Worm (Caenorhabditis elegans) whole organism, early embryonic: ENCODE data around the gene ZK185.4.

Source experiments
- B0310.2 ChIP-seq: sonication (generic microtip); optimal IDR thresholded peaks from 2 replicates; lab custom pipeline; 2016; ENCODE audit warnings: mild to moderate bottlenecking, missing genetic modification characterization, missing compliant biosample characterization
- F13C5.2 ChIP-seq: sonication (generic microtip); optimal IDR thresholded peaks from 2 replicates; lab custom pipeline; 2017; ENCODE audit warnings: mild to moderate bottlenecking, missing genetic modification characterization, inconsistent platforms, missing compliant biosample characterization
- aly-1 ChIP-seq: sonication (generic microtip); optimal IDR thresholded peaks from 2 replicates; lab custom pipeline; 2016; ENCODE audit warnings: missing genetic modification characterization, missing compliant biosample characterization
- ama-1 ChIP-seq: fragments of 150-350 bp; optimal IDR thresholded peaks from 2 replicates; lab custom pipeline; 2014
- ceh-13 ChIP-seq: fragments of 200-800 bp; sonication (Bioruptor generic); optimal IDR thresholded peaks from 2 replicates; lab custom pipeline; 2018; ENCODE audit warnings: mild to moderate bottlenecking, missing genetic modification characterization, missing compliant biosample characterization
- ceh-36 ChIP-seq: sonication (generic microtip); optimal IDR thresholded peaks from 2 replicates; lab custom pipeline; 2016; ENCODE audit warnings: missing genetic modification characterization, inconsistent platforms, missing compliant biosample characterization
- ets-7 ChIP-seq: sonication (generic microtip); optimal IDR thresholded peaks from 2 replicates; lab custom pipeline; 2016; ENCODE audit warnings: missing genotype, missing genetic modification characterization, missing compliant biosample characterization
- flt-1 ChIP-seq: fragments of 200-800 bp; sonication (Bioruptor generic); IDR thresholded peaks from 2 replicates; pipeline ENCODE4 v1.3.6; 2022; ENCODE audit warnings: missing genetic modification characterization, missing compliant biosample characterization
- hmbx-1 ChIP-seq: sonication (generic microtip); optimal IDR thresholded peaks from 2 replicates; lab custom pipeline; 2016; ENCODE audit warnings: mild to moderate bottlenecking, missing genetic modification characterization, missing compliant biosample characterization
- hmg-4 ChIP-seq: fragments of 200-800 bp; sonication (Bioruptor generic); optimal IDR thresholded peaks from 2 replicates; lab custom pipeline; 2018; ENCODE audit warnings: mild to moderate bottlenecking, missing genetic modification characterization, missing compliant biosample characterization
- hnd-1 ChIP-seq: sonication (generic microtip); optimal IDR thresholded peaks from 2 replicates; lab custom pipeline; 2016; ENCODE audit warnings: missing genetic modification characterization, missing compliant biosample characterization
- pes-1 ChIP-seq: fragments of 200-800 bp; sonication (Bioruptor generic); IDR thresholded peaks from 2 replicates; pipeline ENCODE4 v1.3.6; 2022; ENCODE audit warnings: missing genetic modification reagents, missing genetic modification characterization, missing compliant biosample characterization
- scrt-1 ChIP-seq: fragments of 200-800 bp; sonication (Bioruptor generic); IDR thresholded peaks from 2 replicates; pipeline ENCODE4 v1.3.6; 2022; ENCODE audit warnings: missing genetic modification characterization, missing compliant biosample characterization
- sea-1 ChIP-seq: fragments of 200-800 bp; sonication (Bioruptor generic); conservative IDR thresholded peaks from 2 replicates; pipeline ENCODE4 v1.3.6; 2022; ENCODE audit warnings: missing genetic modification characterization, missing compliant biosample characterization
- tbx-11 ChIP-seq: fragments of 200-800 bp; sonication (Bioruptor generic); IDR thresholded peaks from 2 replicates; pipeline ENCODE4 v1.3.6; 2022; ENCODE audit warnings: missing genetic modification characterization, missing compliant biosample characterization
- tbx-37 ChIP-seq: fragments of 200-800 bp; sonication (Bioruptor generic); conservative IDR thresholded peaks from 2 replicates; pipeline ENCODE4 v1.3.6; 2022; ENCODE audit warnings: missing genetic modification reagents, missing genetic modification characterization, missing compliant biosample characterization
- tra-4 ChIP-seq: sonication (generic microtip); optimal IDR thresholded peaks from 2 replicates; lab custom pipeline; 2017; ENCODE audit warnings: missing genetic modification characterization, missing compliant biosample characterization

ZK185.4 gene

ce11 chrIV:4484555-4484954 lies 48.4 kb downstream of the ZK185.4 start:
- no peak for TF ChIP-seq tbx-11 (GFP tag; lab: Robert Waterston, UW)
- TF ChIP-seq flt-1 (GFP tag; lab: Robert Waterston, UW): no peak
- TF ChIP-seq ceh-36: no peak
- no peak for TF ChIP-seq hnd-1 (tag; lab: Kevin White, UChicago)
- no peak for TF ChIP-seq tbx-37 (GFP tag; lab: Robert Waterston, UW)
- no peak for TF ChIP-seq tra-4 (tag; lab: Kevin White, UChicago)
- no peak for TF ChIP-seq hmbx-1
- no peak for TF ChIP-seq scrt-1

- TF ChIP-seq hnd-1 (tag; lab: Kevin White, UChicago) (no peak), sea-1 (GFP tag; lab: Robert Waterston, UW) (no peak), tra-4 (tag; lab: Kevin White, UChicago) (no peak), hmbx-1 (no peak)
These were observed 50.4 kb downstream of the ZK185.4 start, which contains the start of gene M01H9.4 for ce11 chrIV:4482531-4482930. Gene M01H9.4 (minus strand): TSS chrIV:4482909.

DNA sequence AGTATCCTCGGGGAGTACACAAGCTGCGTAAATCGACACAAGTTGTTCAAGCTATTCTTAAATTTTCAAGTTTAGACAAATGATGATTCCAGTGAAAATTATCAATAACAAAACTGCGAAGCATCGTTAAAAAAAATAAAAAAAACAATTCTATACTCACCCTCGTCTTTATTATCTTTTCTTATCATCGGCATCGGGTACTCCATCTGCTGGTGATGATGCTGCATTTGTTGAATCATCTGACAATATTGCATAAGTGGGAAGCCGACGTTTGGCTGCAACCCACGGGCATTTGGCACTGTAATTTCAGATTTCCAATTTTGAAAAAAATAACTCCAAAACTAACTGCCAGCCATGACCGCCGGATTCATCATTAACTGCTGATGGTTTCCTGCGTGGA lies 51.6 kb downstream of the ZK185.4 start:
- no peak for TF ChIP-seq B0310.2 (tag; lab: Kevin White, UChicago)
- no peak for TF ChIP-seq ceh-13 (GFP tag; lab: Kevin White, UChicago)
- no peak for TF ChIP-seq scrt-1
- TF ChIP-seq ets-7 (tag; lab: Kevin White, UChicago): no peak
- no peak for TF ChIP-seq flt-1 (GFP tag; lab: Robert Waterston, UW)
- TF ChIP-seq sea-1 (GFP tag; lab: Robert Waterston, UW): no peak
- no peak for TF ChIP-seq hnd-1 (tag; lab: Kevin White, UChicago)
- no peak for TF ChIP-seq hmg-4 (GFP tag; lab: Kevin White, UChicago)
- no peak for TF ChIP-seq F13C5.2
- TF ChIP-seq ama-1 (lab: Kevin White, UChicago): no peak
- TF ChIP-seq hmbx-1: no peak
- no peak for TF ChIP-seq pes-1 (GFP tag; lab: Robert Waterston, UW)
- TF ChIP-seq aly-1 (tag; lab: Kevin White, UChicago): no peak
- no peak for TF ChIP-seq tbx-37 (GFP tag; lab: Robert Waterston, UW)
- TF ChIP-seq tbx-11 (GFP tag; lab: Robert Waterston, UW): no peak
- no peak for TF ChIP-seq tra-4 (tag; lab: Kevin White, UChicago)
- no peak for TF ChIP-seq ceh-36
